Worm (Caenorhabditis elegans) whole organism, L4/young adult: ENCODE measurements around the gene nspc-16.

ENCODE experiments used
- W03F9.2 ChIP-seq: fragments of 150-350 bp; optimal IDR thresholded peaks from 2 replicates; lab custom pipeline; 2014; ENCODE audit warnings: missing biosample characterization, missing genetic modification characterization
- him-1 ChIP-seq: sonication (generic microtip); optimal IDR thresholded peaks from 2 replicates; lab custom pipeline; 2016; ENCODE audit warnings: missing genotype, missing genetic modification reagents, missing genetic modification characterization, missing compliant biosample characterization

ce11 chrX:14513462-14513861, 9.9 kb upstream of the nspc-16 start:
- TF ChIP-seq him-1 (tag; lab: Kevin White, UChicago) (no peak), W03F9.2 (tag; lab: Kevin White, UChicago) (no peak)
